Worm (Caenorhabditis elegans) whole organism, L3 larva: ENCODE measurements around the gene F44E7.3.

Source experiments
- ZK546.5 ChIP-seq: sonication (generic microtip); optimal IDR thresholded peaks from 2 replicates; lab custom pipeline; 2017; ENCODE audit warnings: missing biosample characterization, missing genetic modification characterization
- ama-1 ChIP-seq: fragments of 150-350 bp; optimal IDR thresholded peaks from 2 replicates; lab custom pipeline; 2018
- ceh-28 ChIP-seq: fragments of 150-350 bp; optimal IDR thresholded peaks from 2 replicates; lab custom pipeline; 2014; ENCODE audit warnings: missing biosample characterization, missing genetic modification reagents, missing genetic modification characterization
- ceh-82 ChIP-seq: fragments of 150-350 bp; optimal IDR thresholded peaks from 2 replicates; lab custom pipeline; 2014; ENCODE audit warnings: missing biosample characterization, missing genetic modification characterization
- elt-3 ChIP-seq, 3 experiments: fragments of 150-350 bp in 1 of 3; sonication (generic microtip) in 2 of 3; optimal IDR thresholded peaks; 2 replicates in 2 of 3; 4 replicates in 1 of 3; lab custom pipeline; 2014 to 2017; ENCODE audit warnings: missing biosample characterization in 3 of 3, missing genetic modification characterization in 3 of 3
- fkh-10 ChIP-seq: sonication (generic microtip); optimal IDR thresholded peaks from 2 replicates; lab custom pipeline; 2017; ENCODE audit warnings: missing biosample characterization, missing genetic modification reagents, missing genetic modification characterization
- nhr-12 ChIP-seq: fragments of 150-350 bp; optimal IDR thresholded peaks from 2 replicates; lab custom pipeline; 2014; ENCODE audit warnings: missing biosample characterization, missing genetic modification characterization
- nhr-23 ChIP-seq: fragments of 150-350 bp; optimal IDR thresholded peaks from 2 replicates; lab custom pipeline; 2014; ENCODE audit warnings: missing biosample characterization, missing genetic modification reagents, missing genetic modification characterization
- nhr-28 ChIP-seq: fragments of 150-350 bp; optimal IDR thresholded peaks from 2 replicates; lab custom pipeline; 2014; ENCODE audit warnings: missing biosample characterization, missing genetic modification characterization
- nhr-77 ChIP-seq: fragments of 150-350 bp; optimal IDR thresholded peaks from 2 replicates; lab custom pipeline; 2014; ENCODE audit warnings: missing biosample characterization, missing genetic modification characterization
- unc-62 ChIP-seq: fragments of 150-350 bp; sonication (generic microtip); optimal IDR thresholded peaks from 4 replicates; lab custom pipeline; 2014; ENCODE audit warnings: missing biosample characterization, missing genetic modification reagents, missing genetic modification characterization
- ztf-11 ChIP-seq: fragments of 150-350 bp; optimal IDR thresholded peaks from 2 replicates; lab custom pipeline; 2014; ENCODE audit warnings: missing biosample characterization, missing genetic modification characterization
- ztf-4 ChIP-seq: fragments of 150-350 bp; optimal IDR thresholded peaks from 2 replicates; lab custom pipeline; 2014; ENCODE audit warnings: missing biosample characterization, missing genetic modification characterization

DNA sequence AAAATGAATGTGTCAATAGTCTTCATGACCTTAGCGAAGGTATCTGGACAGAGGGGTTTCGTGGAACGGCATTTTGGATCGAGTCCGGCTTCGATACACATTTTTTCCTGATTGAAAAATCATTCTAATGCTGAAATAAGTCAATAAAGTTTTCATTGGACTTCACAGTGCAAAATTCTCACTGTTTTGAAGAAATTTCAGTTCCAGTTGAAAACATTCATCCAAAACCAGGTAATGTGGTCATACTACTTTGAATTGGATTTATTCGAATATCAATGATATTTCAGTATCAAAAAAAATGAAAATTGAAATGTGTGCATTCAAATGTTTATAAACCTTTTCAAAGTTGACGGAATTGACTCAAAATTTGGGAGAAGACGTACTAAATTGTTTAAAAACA, 18.3 kb upstream of the F44E7.3 start, which contains the start of gene pgph-1:
- no peak for TF ChIP-seq ceh-28 (tag; lab: Kevin White, UChicago)
- TF ChIP-seq ZK546.5 (tag; lab: Kevin White, UChicago) = no peak
- no peak for TF ChIP-seq ztf-11
- TF ChIP-seq ztf-4 = no peak
- TF ChIP-seq nhr-77 (tag; lab: Kevin White, UChicago) = no peak
- no peak for TF ChIP-seq ceh-82 (tag; lab: Kevin White, UChicago)
- no peak for TF ChIP-seq elt-3 (tag; optimal IDR thresholded peaks at IDR 0.05; lab: Kevin White, UChicago)
- no peak for TF ChIP-seq fkh-10 (GFP tag; lab: Kevin White, UChicago)
- no peak for TF ChIP-seq nhr-28 (tag; lab: Kevin White, UChicago)
- TF ChIP-seq nhr-23 (tag; lab: Kevin White, UChicago) = no peak
- TF ChIP-seq unc-62 (GFP tag; lab: Kevin White, UChicago) = no peak
- TF ChIP-seq nhr-12 (tag; lab: Kevin White, UChicago) = no peak
- no peak for TF ChIP-seq ama-1 (lab: Kevin White, UChicago)
